Worm (Caenorhabditis elegans) whole organism, L4 larva: ENCODE results near the gene C16C10.2.

Experiments used
- F44E2.7 ChIP-seq: fragments of 200-800 bp; sonication (Bioruptor generic); IDR thresholded peaks from 2 replicates; pipeline ENCODE4 v2.1.2; 2022; ENCODE audit warnings: missing genetic modification characterization, missing compliant biosample characterization
- F49E8.2 ChIP-seq: sonication (generic microtip); optimal IDR thresholded peaks from 2 replicates; lab custom pipeline; 2016; ENCODE audit warnings: missing compliant biosample characterization, mild to moderate bottlenecking, missing genetic modification characterization, borderline replicate concordance
- Y105C5A.15 ChIP-seq: fragments of 200-800 bp; sonication (Bioruptor generic); IDR thresholded peaks from 2 replicates; pipeline ENCODE4 v1.3.6; 2022; ENCODE audit warnings: missing genetic modification characterization, missing compliant biosample characterization
- Y48G9A.11 ChIP-seq: fragments of 200-800 bp; sonication (Bioruptor generic); IDR thresholded peaks from 2 replicates; pipeline ENCODE4 v1.3.6; 2022; ENCODE audit warnings: missing genetic modification reagents, missing genetic modification characterization, missing compliant biosample characterization
- Y5F2A.4 ChIP-seq: fragments of 200-800 bp; sonication (Bioruptor generic); optimal IDR thresholded peaks from 2 replicates; lab custom pipeline; 2018; ENCODE audit warnings: mild to moderate bottlenecking, missing genetic modification characterization, missing compliant biosample characterization
- ZK337.2 ChIP-seq: fragments of 200-800 bp; sonication (Bioruptor generic); IDR thresholded peaks from 2 replicates; pipeline ENCODE4 v1.3.6; 2022; ENCODE audit warnings: missing genetic modification reagents, missing genetic modification characterization, missing compliant biosample characterization
- ZK546.5 ChIP-seq, 2 experiments: sonication (generic microtip); optimal IDR thresholded peaks; 2 replicates each; lab custom pipeline; 2017; ENCODE audit warnings: missing biosample characterization in 2 of 2, missing genetic modification characterization in 2 of 2
- aly-2 ChIP-seq: sonication (generic microtip); optimal IDR thresholded peaks from 2 replicates; lab custom pipeline; 2018; ENCODE audit warnings: missing biosample characterization, missing genetic modification characterization
- arid-1 ChIP-seq: fragments of 200-800 bp; sonication (Bioruptor generic); conservative IDR thresholded peaks from 2 replicates; pipeline ENCODE4 v1.3.6; 2022; ENCODE audit warnings: missing genetic modification reagents, missing genetic modification characterization, missing compliant biosample characterization
- ceh-20 ChIP-seq: fragments of 200-800 bp; sonication (Bioruptor generic); IDR thresholded peaks from 2 replicates; pipeline ENCODE4 v1.3.6; 2022; ENCODE audit warnings: missing genetic modification reagents, missing genetic modification characterization, missing compliant biosample characterization
- ceh-44 ChIP-seq: fragments of 200-800 bp; sonication (Bioruptor generic); IDR thresholded peaks from 2 replicates; pipeline ENCODE4 v1.3.6; 2022; ENCODE audit warnings: missing genetic modification reagents, missing genetic modification characterization, missing compliant biosample characterization
- ceh-62 ChIP-seq: sonication (generic microtip); optimal IDR thresholded peaks from 2 replicates; lab custom pipeline; 2017; ENCODE audit warnings: missing biosample characterization, missing genetic modification characterization
- ctbp-1 ChIP-seq: fragments of 200-800 bp; sonication (Bioruptor generic); IDR thresholded peaks from 2 replicates; pipeline ENCODE4 v1.3.6; 2022; ENCODE audit warnings: missing genetic modification reagents, missing genetic modification characterization, missing compliant biosample characterization
- daf-12 ChIP-seq: fragments of 150-350 bp; optimal IDR thresholded peaks from 2 replicates; lab custom pipeline; 2014; ENCODE audit warnings: missing biosample characterization, missing genetic modification reagents, missing genetic modification characterization
- daf-16 ChIP-seq, 3 experiments: sonication (generic microtip); optimal IDR thresholded peaks; 2 replicates each; lab custom pipeline; 2016 to 2017; ENCODE audit warnings: missing genetic modification characterization in 3 of 3, missing genetic modification reagents in 3 of 3, mild to moderate bottlenecking in 2 of 3, missing compliant biosample characterization in 2 of 3, missing biosample characterization in 1 of 3, moderate library complexity in 1 of 3
- egl-43 ChIP-seq: fragments of 200-800 bp; sonication (Bioruptor generic); IDR thresholded peaks from 2 replicates; pipeline ENCODE4 v1.3.6; 2022; ENCODE audit warnings: missing genetic modification reagents, missing genetic modification characterization, missing compliant biosample characterization
- fkh-10 ChIP-seq: fragments of 150-350 bp; optimal IDR thresholded peaks from 2 replicates; lab custom pipeline; 2014; ENCODE audit warnings: missing biosample characterization, missing genetic modification reagents, missing genetic modification characterization
- fos-1 ChIP-seq: fragments of 150-350 bp; optimal IDR thresholded peaks from 2 replicates; lab custom pipeline; 2014; ENCODE audit warnings: missing biosample characterization, missing genetic modification characterization
- jun-1 ChIP-seq: fragments of 150-350 bp; optimal IDR thresholded peaks from 2 replicates; lab custom pipeline; 2014; ENCODE audit warnings: missing biosample characterization, missing genetic modification reagents, missing genetic modification characterization
- lim-7 ChIP-seq: fragments of 200-800 bp; sonication (Bioruptor generic); IDR thresholded peaks from 2 replicates; pipeline ENCODE4 v1.3.6; 2022; ENCODE audit warnings: missing genetic modification characterization, missing compliant biosample characterization
- lin-1 ChIP-seq: fragments of 200-800 bp; sonication (Bioruptor generic); IDR thresholded peaks from 2 replicates; pipeline ENCODE4 v1.3.6; 2022; ENCODE audit warnings: missing genetic modification reagents, missing genetic modification characterization, missing compliant biosample characterization
- lin-38 ChIP-seq: fragments of 200-800 bp; sonication (Bioruptor generic); IDR thresholded peaks from 2 replicates; pipeline ENCODE4 v1.3.6; 2022; ENCODE audit warnings: missing genetic modification reagents, missing genetic modification characterization, missing compliant biosample characterization
- lir-3 ChIP-seq: sonication (generic microtip); optimal IDR thresholded peaks from 2 replicates; lab custom pipeline; 2016; ENCODE audit warnings: mild to moderate bottlenecking, missing genetic modification characterization, missing compliant biosample characterization
- madf-5 ChIP-seq, 2 experiments: fragments of 200-800 bp; sonication (Bioruptor generic); IDR thresholded peaks; 2 replicates each; pipeline ENCODE4 v1.3.6; 2022; ENCODE audit warnings: missing compliant biosample characterization in 2 of 2, missing genetic modification characterization in 2 of 2
- nhr-111 ChIP-seq: fragments of 200-800 bp; sonication (Bioruptor generic); optimal IDR thresholded peaks from 2 replicates; lab custom pipeline; 2018; ENCODE audit warnings: mild to moderate bottlenecking, missing genetic modification characterization, missing compliant biosample characterization
- nhr-42 ChIP-seq: fragments of 200-800 bp; sonication (Bioruptor generic); IDR thresholded peaks from 2 replicates; pipeline ENCODE4 v1.3.6; 2022; ENCODE audit warnings: missing genetic modification characterization, missing compliant biosample characterization
- nhr-77 ChIP-seq: fragments of 150-350 bp; optimal IDR thresholded peaks from 2 replicates; lab custom pipeline; 2014; ENCODE audit warnings: missing biosample characterization, missing genetic modification characterization
- pha-4 ChIP-seq, 2 experiments: fragments of 150-350 bp in 1 of 2; fragments of 200-800 bp in 1 of 2; sonication (Bioruptor generic) in 1 of 2; IDR thresholded peaks in 1 of 2; optimal IDR thresholded peaks in 1 of 2; 2 replicates each; pipeline versions ENCODE4 v1.3.6 to Lab custom; 2014 to 2022; ENCODE audit warnings: missing genetic modification characterization in 2 of 2, missing genetic modification reagents in 2 of 2, missing biosample characterization in 1 of 2, missing compliant biosample characterization in 1 of 2
- php-3 ChIP-seq: fragments of 200-800 bp; sonication (Bioruptor generic); IDR thresholded peaks from 2 replicates; pipeline ENCODE4 v1.3.6; 2022; ENCODE audit warnings: missing genetic modification reagents, missing genetic modification characterization, missing compliant biosample characterization
- skn-1 ChIP-seq: fragments of 150-350 bp; optimal IDR thresholded peaks from 2 replicates; lab custom pipeline; 2014; ENCODE audit warnings: missing biosample characterization, missing genetic modification characterization
- snpc-1.2 ChIP-seq: fragments of 200-800 bp; sonication (Bioruptor generic); IDR thresholded peaks from 2 replicates; pipeline ENCODE4 v1.3.6; 2022; ENCODE audit warnings: missing genetic modification reagents, missing genetic modification characterization, missing compliant biosample characterization
- unc-130 ChIP-seq: sonication (generic microtip); optimal IDR thresholded peaks from 2 replicates; lab custom pipeline; 2016; ENCODE audit warnings: missing genetic modification reagents, missing genetic modification characterization, missing compliant biosample characterization
- unc-39 ChIP-seq: sonication (generic microtip); optimal IDR thresholded peaks from 2 replicates; lab custom pipeline; 2017; ENCODE audit warnings: missing biosample characterization, missing genetic modification characterization
- zip-2 ChIP-seq: fragments of 150-350 bp; optimal IDR thresholded peaks from 2 replicates; lab custom pipeline; 2014; ENCODE audit warnings: missing biosample characterization, missing genetic modification characterization
- ztf-11 ChIP-seq: fragments of 150-350 bp; optimal IDR thresholded peaks from 2 replicates; lab custom pipeline; 2014; ENCODE audit warnings: missing biosample characterization, missing genetic modification characterization

C16C10.2 gene

DNA sequence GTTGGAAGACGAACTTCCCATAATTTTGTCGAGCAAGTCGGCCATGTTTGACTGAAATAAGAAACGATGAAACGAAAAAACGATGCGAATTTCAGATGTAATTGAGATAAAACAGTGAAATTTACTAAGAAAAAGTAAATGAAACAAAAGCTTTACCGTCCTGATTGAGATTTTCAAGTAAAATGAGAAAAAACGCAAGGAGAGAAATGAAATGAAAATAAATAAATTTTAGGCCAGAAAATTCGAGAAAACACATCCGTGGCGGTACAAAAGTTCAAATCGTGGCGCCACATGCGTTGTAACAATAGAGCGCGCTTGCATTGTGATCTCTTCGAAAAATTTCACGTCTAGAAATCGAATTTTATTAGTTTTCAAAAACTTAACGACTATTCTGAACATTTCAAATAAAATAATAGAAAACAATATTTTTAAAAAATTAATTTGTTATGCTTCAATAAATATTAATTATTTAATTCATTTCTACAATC, 2.3 kb downstream of the C16C10.2 start, which contains the start of the genes hrde-1 and C16C10.13:
Gene hrde-1 (minus strand): TSS at position 51 of the 488 bp plus-strand sequence.
Gene C16C10.13 (plus strand): TSS at position 332 of the 488 bp plus-strand sequence.
- TF ChIP-seq ztf-11 (tag; lab: Kevin White, UChicago) (no peak), unc-130 (GFP tag; lab: Kevin White, UChicago) (peak; percentile 90), lin-38 (GFP tag; lab: Robert Waterston, UW) (peak; percentile 96), F49E8.2 (tag; lab: Kevin White, UChicago) (peak; percentile 77)
- TF ChIP-seq, all 104 proteins: peak for 3

DNA sequence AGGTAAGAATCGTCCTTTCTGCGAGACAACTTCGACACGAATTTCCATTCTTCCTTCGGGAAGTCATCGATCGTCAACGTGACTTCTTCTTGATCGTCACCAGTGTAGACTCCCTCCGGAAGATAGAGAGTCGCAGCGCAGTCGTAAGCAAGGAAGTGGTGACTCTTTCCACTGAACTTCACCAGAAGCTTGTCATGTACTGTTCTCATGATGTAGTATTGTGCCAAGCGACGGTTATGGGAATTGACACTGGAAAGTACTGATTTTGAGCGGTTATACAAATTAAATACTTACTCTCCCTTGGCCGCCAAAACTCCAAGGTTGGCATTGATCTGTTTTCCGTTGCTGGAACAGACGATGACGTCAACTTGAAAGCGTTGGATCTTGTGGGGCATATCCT, 3.0 kb downstream of the C16C10.2 start:
- 0 out of 2 replicates have a peak, but pooled peaks have one; percentile 12 for TF ChIP-seq F44E2.7 (GFP tag; lab: Robert Waterston, UW)
- TF ChIP-seq ceh-62 (tag; lab: Kevin White, UChicago): no peak

DNA sequence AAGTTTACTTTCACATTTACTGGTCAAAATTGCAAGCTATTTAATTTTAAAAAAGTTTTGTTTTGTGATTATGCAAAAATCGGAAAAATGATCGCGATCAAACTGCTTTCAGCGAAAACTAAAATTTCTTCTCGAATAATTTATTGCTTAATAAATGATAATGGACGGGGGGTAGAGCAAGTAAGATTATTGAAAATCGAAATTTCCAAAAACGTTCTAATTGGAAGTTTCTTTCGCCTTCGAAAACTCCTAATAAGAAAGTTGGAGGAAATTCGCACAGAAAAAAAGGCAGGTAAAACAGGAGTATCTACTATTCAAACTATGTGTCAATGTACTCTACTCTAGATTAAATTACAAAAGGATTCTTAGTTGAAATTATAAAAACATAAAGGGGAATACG, 6.3 kb downstream of the C16C10.2 start:
- TF ChIP-seq lim-7 (0 out of 2 replicates have a peak, but pooled peaks have one; percentile 6), ctbp-1 (GFP tag; lab: Robert Waterston, UW) (0 out of 2 replicates have a peak, but pooled peaks have one; percentile 29), Y5F2A.4 (GFP tag; lab: Kevin White, UChicago) (peak; percentile 18), unc-39 (tag; lab: Kevin White, UChicago) (no peak), skn-1 (tag; lab: Kevin White, UChicago) (no peak), nhr-77 (tag; lab: Kevin White, UChicago) (no peak), lin-1 (GFP tag; lab: Robert Waterston, UW) (peak; percentile 39; the same call in 1 of the 2 replicates), aly-2 (tag; lab: Kevin White, UChicago) (peak; percentile 84), jun-1 (no peak), nhr-111 (GFP tag; lab: Kevin White, UChicago) (no peak), F49E8.2 (tag; lab: Kevin White, UChicago) (peak; percentile 83), madf-5 (GFP tag; IDR thresholded peaks at IDR 0.05; lab: Robert Waterston, UW) (no peak), fkh-10 (GFP tag; lab: Kevin White, UChicago) (no peak), snpc-1.2 (GFP tag; lab: Robert Waterston, UW) (peak; percentile 66; the same call in 1 of the 2 replicates), zip-2 (tag; lab: Kevin White, UChicago) (no peak), php-3 (GFP tag; lab: Robert Waterston, UW) (no peak), lir-3 (tag; lab: Kevin White, UChicago) (no peak), ceh-20 (GFP tag; lab: Robert Waterston, UW) (no peak), nhr-42 (GFP tag; lab: Robert Waterston, UW) (no peak), egl-43 (GFP tag; lab: Robert Waterston, UW) (peak; percentile 30; the same call in 1 of the 2 replicates), Y48G9A.11 (GFP tag; lab: Robert Waterston, UW) (peak; percentile 60), pha-4 (GFP tag; IDR thresholded peaks at IDR 0.05; lab: Robert Waterston, UW) (0 out of 2 replicates have a peak, but pooled peaks have one; percentile 56), pha-4 (tag; optimal IDR thresholded peaks at IDR 0.05; lab: Kevin White, UChicago) (no peak), fos-1 (no peak), ZK546.5 (tag; optimal IDR thresholded peaks at IDR 0.05; lab: Kevin White, UChicago) (no peak), arid-1 (peak; percentile 45; the same call in 1 of the 2 replicates), lin-38 (GFP tag; lab: Robert Waterston, UW) (peak; percentile 68), daf-12 (tag; lab: Kevin White, UChicago) (no peak), Y105C5A.15 (GFP tag; lab: Robert Waterston, UW) (0 out of 2 replicates have a peak, but pooled peaks have one; percentile 63), ZK337.2 (no peak), ceh-44 (GFP tag; lab: Robert Waterston, UW) (no peak), daf-16 (GFP tag; optimal IDR thresholded peaks at IDR 0.05; lab: Kevin White, UChicago) (peak in 1 of 2 experiments; percentile 36), daf-16 (tag; optimal IDR thresholded peaks at IDR 0.05; lab: Kevin White, UChicago) (no peak), unc-130 (GFP tag; lab: Kevin White, UChicago) (peak; percentile 45)
- TF ChIP-seq, all 104 proteins: peak for 15
